Fruit fly (Drosophila melanogaster) whole organism, embryonic: ENCODE data around the gene Alp10.

ENCODE experiments used
- Awh ChIP-seq: fragments of 200-800 bp; sonication (Bioruptor generic); IDR thresholded peaks from 2 replicates; pipeline ENCODE4, ENCODE4 v1.3.6; 2022; ENCODE audit warnings: missing biosample characterization, missing genetic modification characterization
- B-H1 ChIP-seq: fragments of 200-800 bp; sonication (Bioruptor generic); IDR thresholded peaks from 3 replicates; pipeline ENCODE4 v1.3.6; 2022; ENCODE audit warnings: missing biosample characterization, missing genetic modification characterization
- CG10431 ChIP-seq: fragments of 200-800 bp; sonication (Bioruptor generic); optimal IDR thresholded peaks from 3 replicates; lab custom pipeline; 2018; ENCODE audit warnings: missing biosample characterization, mild to moderate bottlenecking, missing genetic modification characterization
- CG10654 ChIP-seq: fragments of 200-800 bp; sonication (Bioruptor generic); optimal IDR thresholded peaks from 2 replicates; lab custom pipeline; 2016; ENCODE audit warnings: missing biosample characterization, missing genetic modification characterization
- CG11085 ChIP-seq: fragments of 200-800 bp; sonication (Bioruptor generic); IDR thresholded peaks from 2 replicates; pipeline ENCODE4 v1.3.6; 2022; ENCODE audit warnings: missing biosample characterization, missing genetic modification characterization
- CG11398 ChIP-seq: fragments of 200-800 bp; sonication (Bioruptor generic); optimal IDR thresholded peaks from 2 replicates; lab custom pipeline; 2016; ENCODE audit warnings: missing biosample characterization, missing genetic modification characterization
- CG12744 ChIP-seq: fragments of 200-800 bp; sonication (Bioruptor generic); optimal IDR thresholded peaks from 2 replicates; lab custom pipeline; 2016; ENCODE audit warnings: missing biosample characterization, missing genetic modification characterization
- CG13123 ChIP-seq: fragments of 200-800 bp; sonication (Bioruptor generic); optimal IDR thresholded peaks from 2 replicates; lab custom pipeline; 2016; ENCODE audit warnings: missing biosample characterization, missing genetic modification characterization
- CG15696 ChIP-seq: fragments of 200-800 bp; sonication (Bioruptor generic); optimal IDR thresholded peaks from 2 replicates; lab custom pipeline; 2019; ENCODE audit warnings: missing biosample characterization, mild to moderate bottlenecking, missing genetic modification characterization, moderate library complexity
- CG1602 ChIP-seq: fragments of 200-800 bp; sonication (Bioruptor generic); optimal IDR thresholded peaks from 3 replicates; lab custom pipeline; 2016; ENCODE audit warnings: missing biosample characterization, missing genetic modification characterization
- CG16779 ChIP-seq: fragments of 200-800 bp; sonication (Bioruptor generic); IDR thresholded peaks from 2 replicates; pipeline ENCODE4 v1.3.6; 2022; ENCODE audit warnings: missing biosample characterization, missing genetic modification characterization
- CG17385 ChIP-seq: fragments of 200-800 bp; sonication (Bioruptor generic); optimal IDR thresholded peaks from 3 replicates; lab custom pipeline; 2018; ENCODE audit warnings: missing biosample characterization, mild to moderate bottlenecking, missing genetic modification characterization
- CG17829 ChIP-seq: fragments of 200-800 bp; optimal IDR thresholded peaks from 2 replicates; lab custom pipeline; 2019; ENCODE audit warnings: missing biosample characterization, mild to moderate bottlenecking, missing genetic modification characterization, moderate library complexity
- CG1792 ChIP-seq: fragments of 200-800 bp; sonication (Bioruptor generic); optimal IDR thresholded peaks from 2 replicates; lab custom pipeline; 2016; ENCODE audit warnings: missing biosample characterization, missing genetic modification characterization
- CG2199 ChIP-seq: fragments of 200-800 bp; sonication (Bioruptor generic); IDR thresholded peaks from 3 replicates; pipeline ENCODE4 v1.3.6; 2022; ENCODE audit warnings: missing biosample characterization, missing genetic modification characterization
- CG2889 ChIP-seq: fragments of 200-800 bp; sonication (Bioruptor generic); IDR thresholded peaks from 3 replicates; pipeline ENCODE4 v1.3.6; 2022; ENCODE audit warnings: missing biosample characterization, missing genetic modification characterization
- CG3995 ChIP-seq: fragments of 200-800 bp; sonication (Bioruptor generic); optimal IDR thresholded peaks from 3 replicates; lab custom pipeline; 2016; ENCODE audit warnings: missing biosample characterization, missing genetic modification characterization
- CG5245 ChIP-seq: fragments of 200-800 bp; sonication (Bioruptor generic); optimal IDR thresholded peaks from 3 replicates; lab custom pipeline; 2016; ENCODE audit warnings: missing biosample characterization, missing genetic modification characterization
- CG6689 ChIP-seq: fragments of 200-800 bp; sonication (Bioruptor generic); IDR thresholded peaks from 2 replicates; pipeline ENCODE4 v1.3.6; 2022; ENCODE audit warnings: missing biosample characterization, missing genetic modification characterization
- CG7372 ChIP-seq: fragments of 200-800 bp; sonication (Bioruptor generic); IDR thresholded peaks from 2 replicates; pipeline ENCODE4 v1.3.6; 2022; ENCODE audit warnings: missing biosample characterization, missing genetic modification characterization
- CG7963 ChIP-seq: fragments of 200-800 bp; sonication (Bioruptor generic); IDR thresholded peaks from 3 replicates; pipeline ENCODE4 v1.3.6; 2022; ENCODE audit warnings: missing biosample characterization, missing genetic modification characterization; ENCODE audit not compliant: partially characterized antibody
- CG7987 ChIP-seq: fragments of 200-800 bp; sonication (Bioruptor generic); optimal IDR thresholded peaks from 2 replicates; lab custom pipeline; 2018; ENCODE audit warnings: missing biosample characterization, mild to moderate bottlenecking, missing genetic modification characterization, moderate library complexity
- CG9932 ChIP-seq: fragments of 200-800 bp; sonication (Bioruptor generic); IDR thresholded peaks from 2 replicates; pipeline ENCODE4 v1.3.6; 2022; ENCODE audit warnings: missing biosample characterization, missing genetic modification characterization
- CTCF ChIP-seq: fragments of 200-800 bp; sonication (Bioruptor generic); optimal IDR thresholded peaks from 2 replicates; lab custom pipeline; 2017; ENCODE audit warnings: missing biosample characterization, mild to moderate bottlenecking, missing genetic modification characterization, moderate library complexity
- Dbx ChIP-seq: fragments of 200-800 bp; sonication (Bioruptor generic); IDR thresholded peaks from 3 replicates; pipeline ENCODE4 v1.3.6; 2022; ENCODE audit warnings: missing biosample characterization, missing genetic modification characterization
- Deaf1 ChIP-seq: fragments of 200-800 bp; optimal IDR thresholded peaks from 3 replicates; lab custom pipeline; 2019; ENCODE audit warnings: missing biosample characterization, mild to moderate bottlenecking, missing genetic modification characterization, moderate library complexity
- Ets65A ChIP-seq: fragments of 200-800 bp; sonication (Bioruptor generic); peaks from one replicate; lab custom pipeline; 2016; ENCODE audit warnings: missing biosample characterization, missing genetic modification characterization
- Ets97D ChIP-seq: fragments of 200-800 bp; sonication (Bioruptor generic); optimal IDR thresholded peaks from 3 replicates; lab custom pipeline; 2016; ENCODE audit warnings: missing biosample characterization, missing genetic modification characterization
- Gsc ChIP-seq: fragments of 200-800 bp; sonication (Bioruptor generic); IDR thresholded peaks from 2 replicates; pipeline ENCODE4 v1.3.6; 2022; ENCODE audit warnings: missing biosample characterization, missing genetic modification characterization
- Hr3 ChIP-seq: fragments of 200-800 bp; sonication (Bioruptor generic); optimal IDR thresholded peaks from 3 replicates; lab custom pipeline; 2016; ENCODE audit warnings: missing biosample characterization, missing genetic modification characterization
- Hr51 ChIP-seq, 2 experiments: fragments of 200-800 bp; sonication (Bioruptor generic); optimal IDR thresholded peaks; 2 replicates in 1 of 2; 3 replicates in 1 of 2; lab custom pipeline; 2016 to 2018; ENCODE audit warnings: missing biosample characterization in 2 of 2, missing genetic modification characterization in 2 of 2, mild to moderate bottlenecking in 1 of 2, moderate library complexity in 1 of 2
- Sox100B ChIP-seq: fragments of 200-800 bp; sonication (Bioruptor generic); optimal IDR thresholded peaks from 3 replicates; lab custom pipeline; 2018; ENCODE audit warnings: missing biosample characterization, mild to moderate bottlenecking, missing genetic modification characterization
- br ChIP-seq: fragments of >200 bp; optimal IDR thresholded peaks from 2 replicates; lab custom pipeline; 2017
- crc ChIP-seq: fragments of 200-800 bp; sonication (Bioruptor generic); optimal IDR thresholded peaks from 2 replicates; lab custom pipeline; 2016; ENCODE audit warnings: missing biosample characterization, missing genetic modification characterization
- disco-r ChIP-seq: fragments of 200-800 bp; sonication (Bioruptor generic); optimal IDR thresholded peaks from 2 replicates; lab custom pipeline; 2016; ENCODE audit warnings: missing biosample characterization, missing genetic modification characterization
- dpn ChIP-seq, 2 experiments: fragments of 200-800 bp; sonication (Bioruptor generic); optimal IDR thresholded peaks; 3 replicates each; lab custom pipeline; 2016; ENCODE audit warnings: missing biosample characterization in 2 of 2, missing genetic modification characterization in 2 of 2
- grn ChIP-seq: fragments of 200-800 bp; sonication (Bioruptor generic); optimal IDR thresholded peaks from 3 replicates; lab custom pipeline; 2017; ENCODE audit warnings: missing biosample characterization, missing genetic modification characterization
- gro ChIP-seq: fragments of 200-800 bp; sonication (Bioruptor generic); optimal IDR thresholded peaks from 2 replicates; lab custom pipeline; 2016; ENCODE audit warnings: missing biosample characterization, missing genetic modification characterization
- gsb-n ChIP-seq: fragments of 200-800 bp; sonication (Bioruptor generic); optimal IDR thresholded peaks from 3 replicates; lab custom pipeline; 2018; ENCODE audit warnings: missing biosample characterization, mild to moderate bottlenecking, missing genetic modification characterization
- ind ChIP-seq: fragments of 200-800 bp; sonication (Bioruptor generic); optimal IDR thresholded peaks from 3 replicates; lab custom pipeline; 2016; ENCODE audit warnings: missing biosample characterization, missing genetic modification characterization
- inv ChIP-seq: fragments of 200-800 bp; sonication (Bioruptor generic); IDR thresholded peaks from 2 replicates; pipeline ENCODE4 v1.3.6; 2022; ENCODE audit warnings: missing biosample characterization, missing genetic modification characterization; ENCODE audit not compliant: partially characterized antibody
- jumu ChIP-seq: fragments of 200-800 bp; sonication (Bioruptor generic); optimal IDR thresholded peaks from 3 replicates; lab custom pipeline; 2016; ENCODE audit warnings: missing biosample characterization, missing genetic modification characterization
- knrl ChIP-seq: fragments of 200-800 bp; sonication (Bioruptor generic); IDR thresholded peaks from 3 replicates; pipeline ENCODE4 v1.3.6; 2022; ENCODE audit warnings: missing biosample characterization, missing genetic modification characterization; ENCODE audit not compliant: partially characterized antibody
- lilli ChIP-seq: fragments of 200-800 bp; sonication (Bioruptor generic); optimal IDR thresholded peaks from 3 replicates; lab custom pipeline; 2016; ENCODE audit warnings: missing biosample characterization, missing genetic modification characterization
- prd ChIP-seq, 3 experiments: fragments of >200 bp in 2 of 3; fragments of 200-800 bp in 1 of 3; sonication (Bioruptor generic) in 1 of 3; optimal IDR thresholded peaks in 2 of 3; IDR thresholded peaks in 1 of 3; 2 replicates in 2 of 3; 3 replicates in 1 of 3; pipeline versions ENCODE4 v1.3.6 to Lab custom; 2017 to 2022; ENCODE audit warnings: missing biosample characterization in 1 of 3, missing genetic modification characterization in 1 of 3
- sd ChIP-seq: fragments of 200-800 bp; sonication (Bioruptor generic); optimal IDR thresholded peaks from 3 replicates; lab custom pipeline; 2018; ENCODE audit warnings: missing biosample characterization, mild to moderate bottlenecking, missing genetic modification characterization, moderate library complexity
- sens-2 ChIP-seq: fragments of 200-800 bp; sonication (Bioruptor generic); IDR thresholded peaks from 2 replicates; pipeline ENCODE4 v1.3.6; 2022; ENCODE audit warnings: missing biosample characterization, missing genetic modification characterization
- sna ChIP-seq: fragments of 200-800 bp; sonication (Bioruptor generic); IDR thresholded peaks from 2 replicates; pipeline ENCODE4 v1.3.6; 2022; ENCODE audit warnings: missing biosample characterization, missing genetic modification characterization; ENCODE audit not compliant: partially characterized antibody
- tll ChIP-seq, 2 experiments: fragments of 200-800 bp in 1 of 2; fragments of >200 bp in 1 of 2; sonication (Bioruptor generic) in 1 of 2; optimal IDR thresholded peaks; 2 replicates each; lab custom pipeline; 2017 to 2019; ENCODE audit warnings: missing biosample characterization in 2 of 2, missing genetic modification characterization in 2 of 2, mild to moderate bottlenecking in 1 of 2, moderate library complexity in 1 of 2
- unc-4 ChIP-seq: fragments of 200-800 bp; sonication (Bioruptor generic); IDR thresholded peaks from 2 replicates; pipeline ENCODE4 v1.3.6; 2022; ENCODE audit warnings: missing biosample characterization, missing genetic modification characterization; ENCODE audit not compliant: partially characterized antibody
- wdn ChIP-seq: fragments of 200-800 bp; sonication (Bioruptor generic); IDR thresholded peaks from 2 replicates; pipeline ENCODE4 v1.3.6; 2022; ENCODE audit warnings: missing biosample characterization, missing genetic modification characterization

Gene Alp10

dm6 chr3L:5611732-5612250 is 16.7 kb upstream of the Alp10 start (continued):
- TF ChIP-seq CG10654 (GFP tag; lab: Kevin White, UChicago) (peak; percentile 57), CG3995 (GFP tag; lab: Kevin White, UChicago) (no peak), Dbx (GFP tag; lab: Robert Waterston, UW) (no peak), Ets97D (GFP tag; lab: Kevin White, UChicago) (peak; percentile 34), sens-2 (peak; percentile 52; the same call in 1 of the 2 replicates), gsb-n (tag; lab: Kevin White, UChicago) (peak; percentile 95), CG1602 (peak; percentile 76), CTCF (GFP tag; lab: Kevin White, UChicago) (peak; percentile 41), prd (optimal IDR thresholded peaks at IDR 0.05; lab: Kevin White, UChicago) (no peak), prd (GFP tag; IDR thresholded peaks at IDR 0.05; lab: Robert Waterston, UW) (peak; percentile 76), CG1792 (GFP tag; lab: Kevin White, UChicago) (no peak), tll (GFP tag; optimal IDR thresholded peaks at IDR 0.05; lab: Kevin White, UChicago) (no peak), CG5245 (GFP tag; lab: Kevin White, UChicago) (peak; percentile 61), gro (GFP tag; lab: Kevin White, UChicago) (no peak), sna (GFP tag; lab: Robert Waterston, UW) (no peak), Ets65A (peak; percentile 86), CG7987 (GFP tag; lab: Kevin White, UChicago) (peak; percentile 24), sd (tag; lab: Kevin White, UChicago) (peak; percentile 52), CG13123 (GFP tag; lab: Kevin White, UChicago) (peak; percentile 31), lilli (peak; percentile 72), Hr3 (GFP tag; lab: Kevin White, UChicago) (peak; percentile 75), wdn (GFP tag; lab: Robert Waterston, UW) (no peak), br (lab: Kevin White, UChicago) (no peak), Awh (GFP tag; lab: Robert Waterston, UW) (peak; percentile 87), CG7963 (GFP tag; lab: Robert Waterston, UW) (no peak), CG10431 (peak; percentile 76), crc (GFP tag; lab: Kevin White, UChicago) (no peak), CG17829 (tag; lab: Kevin White, UChicago) (peak; percentile 91), CG2199 (GFP tag; lab: Robert Waterston, UW) (no peak), CG12744 (peak; percentile 30), CG9932 (GFP tag; lab: Robert Waterston, UW) (0 out of 2 replicates have a peak, but pooled peaks have one; percentile 7), CG6689 (GFP tag; lab: Robert Waterston, UW) (peak; percentile 83), CG16779 (GFP tag; lab: Robert Waterston, UW) (no peak), CG17385 (GFP tag; lab: Kevin White, UChicago) (peak; percentile 76), Gsc (GFP tag; lab: Robert Waterston, UW) (no peak), CG2889 (GFP tag; lab: Robert Waterston, UW) (no peak), dpn (GFP tag; optimal IDR thresholded peaks at IDR 0.05; lab: Kevin White, UChicago) (peak in 1 of 2 experiments; percentile 78), knrl (no peak), B-H1 (GFP tag; lab: Robert Waterston, UW) (peak; percentile 55; the same call in 2 of the 3 replicates), jumu (peak; percentile 50), ind (GFP tag; lab: Kevin White, UChicago) (peak; percentile 78), unc-4 (GFP tag; lab: Robert Waterston, UW) (no peak), CG11398 (GFP tag; lab: Kevin White, UChicago) (no peak), Deaf1 (tag; lab: Kevin White, UChicago) (peak; percentile 93), Hr51 (GFP tag; optimal IDR thresholded peaks at IDR 0.05; lab: Kevin White, UChicago) (peak; percentile 29 to 89), grn (GFP tag; lab: Kevin White, UChicago) (no peak), CG7372 (GFP tag; lab: Robert Waterston, UW) (0 out of 2 replicates have a peak, but pooled peaks have one; percentile 36), CG11085 (GFP tag; lab: Robert Waterston, UW) (no peak), Sox100B (GFP tag; lab: Kevin White, UChicago) (peak; percentile 89), CG15696 (tag; lab: Kevin White, UChicago) (peak; percentile 33), disco-r (GFP tag; lab: Kevin White, UChicago) (peak; percentile 24), inv (GFP tag; lab: Robert Waterston, UW) (no peak)
